Fruit fly (Drosophila melanogaster) Kc167 (cell line): ENCODE data around the gene Capa.

Source experiments
- psq ChIP-seq: fragments of >200 bp; optimal IDR thresholded peaks from 2 replicates; lab custom pipeline; 2017; ENCODE audit warnings: missing external identifiers
- ttk ChIP-seq: sonication (Bioruptor generic); optimal IDR thresholded peaks from 2 replicates; lab custom pipeline; 2017; ENCODE audit warnings: missing external identifiers

- no peak for TF ChIP-seq ttk (lab: Kevin White, UChicago)
- no peak for TF ChIP-seq psq
Observed at dm6 chr3R:29880306-29880705, 33.8 kb downstream of the Capa start.
